Worm (Caenorhabditis elegans): ENCODE results near the gene T08A11.1.

- TF ChIP-seq nfya-1 (tag; optimal IDR thresholded peaks at IDR 0.05) (no peak), ceh-2 (tag; optimal IDR thresholded peaks at IDR 0.05) (no peak), fkh-10 (GFP tag; optimal IDR thresholded peaks at IDR 0.05) (no peak), unc-55 (GFP tag; optimal IDR thresholded peaks at IDR 0.05) (no peak), ama-1 (optimal IDR thresholded peaks at IDR 0.05) (no peak), nhr-11 (tag; optimal IDR thresholded peaks at IDR 0.05) (no peak), hlh-13 (GFP tag; optimal IDR thresholded peaks at IDR 0.05) (no peak), pag-3 (tag; optimal IDR thresholded peaks at IDR 0.05; ENCODE audit: borderline replicate concordance) (no peak)
Measured at ce11 chrIII:4224722-4225121, 38.2 kb downstream of the T08A11.1 start.

Measured in whole organism, late embryonic.